Worm (Caenorhabditis elegans): ENCODE measurements around the gene C09E7.7.

DNA sequence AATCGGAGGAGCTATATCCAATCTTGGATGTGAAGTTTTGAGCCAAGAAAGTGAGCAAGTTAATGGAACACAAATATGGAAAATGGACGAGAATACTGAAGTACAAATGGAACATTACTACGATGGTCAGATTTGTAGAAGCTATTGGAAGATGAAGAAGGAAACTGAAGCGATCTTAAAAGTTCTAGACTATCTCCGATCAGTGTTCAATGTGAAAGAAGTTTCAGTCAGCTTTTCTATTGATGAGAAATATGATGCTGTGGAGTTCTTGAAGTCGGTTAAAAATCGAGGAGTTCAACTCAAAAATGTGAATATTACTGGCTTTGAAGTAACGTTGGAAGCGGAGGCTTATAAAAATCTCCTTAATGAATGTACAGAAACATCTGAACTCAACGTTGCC is 51.9 kb downstream of the C09E7.7 start:
- TF ChIP-seq ets-7 (tag; optimal IDR thresholded peaks at IDR 0.05) = no peak
- no peak for TF ChIP-seq tra-4 (tag; optimal IDR thresholded peaks at IDR 0.05)
- no peak for TF ChIP-seq ceh-36 (tag; optimal IDR thresholded peaks at IDR 0.05)
- TF ChIP-seq aly-1 (tag; optimal IDR thresholded peaks at IDR 0.05) = no peak
- no peak for TF ChIP-seq ama-1 (optimal IDR thresholded peaks at IDR 0.05)
- TF ChIP-seq pes-1 (GFP tag; IDR thresholded peaks at IDR 0.05) = no peak
- TF ChIP-seq F13C5.2 (tag; optimal IDR thresholded peaks at IDR 0.05) = no peak
- no peak for TF ChIP-seq hmg-4 (GFP tag; optimal IDR thresholded peaks at IDR 0.05)
- no peak for TF ChIP-seq ceh-13 (GFP tag; optimal IDR thresholded peaks at IDR 0.05)
- TF ChIP-seq tbx-37 (GFP tag; conservative IDR thresholded peaks at IDR 0.05) = no peak
- no peak for TF ChIP-seq hnd-1 (tag; optimal IDR thresholded peaks at IDR 0.05)
- TF ChIP-seq flt-1 (GFP tag; IDR thresholded peaks at IDR 0.05) = no peak
- TF ChIP-seq hmbx-1 (tag; optimal IDR thresholded peaks at IDR 0.05) = no peak
- no peak for TF ChIP-seq scrt-1 (GFP tag; IDR thresholded peaks at IDR 0.05)

All from whole organism, early embryonic.